Worm (Caenorhabditis elegans): ENCODE data around the gene R193.6.

- TF ChIP-seq ref-1 (GFP tag; conservative IDR thresholded peaks at IDR 0.05) (no peak), klf-2 (GFP tag; conservative IDR thresholded peaks at IDR 0.05) (no peak), cog-1 (tag; optimal IDR thresholded peaks at IDR 0.05) (no peak), tab-1 (GFP tag; IDR thresholded peaks at IDR 0.05) (no peak), T22C8.4 (GFP tag; IDR thresholded peaks at IDR 0.05) (no peak), ztf-29 (GFP tag; IDR thresholded peaks at IDR 0.05) (no peak), ztf-23 (GFP tag; IDR thresholded peaks at IDR 0.05) (no peak)
Observed at ce11 chrX:1117252-1117651, 31.3 kb upstream of the R193.6 start.
